Worm (Caenorhabditis elegans) whole organism, young adult: ENCODE measurements around the gene B0228.1.
A peak's percentile ranks its signal among the peaks of the same experiment; 100 is the strongest.

Source experiments
- B0035.1 ChIP-seq: sonication (generic microtip); optimal IDR thresholded peaks from 2 replicates; lab custom pipeline; 2016; ENCODE audit warnings: missing genetic modification characterization, mild to moderate bottlenecking, missing compliant biosample characterization, missing genotype, missing genetic modification reagents
- B0261.1 ChIP-seq: sonication (generic microtip); optimal IDR thresholded peaks from 2 replicates; lab custom pipeline; 2016; ENCODE audit warnings: mild to moderate bottlenecking, missing genetic modification characterization, moderate library complexity, missing compliant biosample characterization
- B0336.3 ChIP-seq: fragments of 200-800 bp; sonication (Bioruptor generic); IDR thresholded peaks from 2 replicates; pipeline ENCODE4 v1.3.6; 2022; ENCODE audit warnings: missing genetic modification characterization, missing compliant biosample characterization
- C17E4.6 ChIP-seq: fragments of 200-800 bp; sonication (Bioruptor generic); IDR thresholded peaks from 2 replicates; pipeline ENCODE4 v1.3.6; 2022; ENCODE audit warnings: missing genetic modification reagents, missing genetic modification characterization, missing compliant biosample characterization
- F23B12.7 ChIP-seq: sonication (generic microtip); optimal IDR thresholded peaks from 2 replicates; lab custom pipeline; 2017; ENCODE audit warnings: missing genetic modification characterization, mild to moderate bottlenecking, missing compliant biosample characterization, antibody characterized with exemption, moderate library complexity; ENCODE audit not compliant: insufficient read depth
- F33H1.4 ChIP-seq: fragments of 200-800 bp; sonication (Bioruptor generic); IDR thresholded peaks from 2 replicates; pipeline ENCODE4 v1.3.6; 2022; ENCODE audit warnings: missing genetic modification reagents, missing genetic modification characterization, missing compliant biosample characterization
- Y67H2A.10 ChIP-seq: fragments of 200-800 bp; sonication (Bioruptor generic); conservative IDR thresholded peaks from 2 replicates; pipeline ENCODE4 v1.3.6; 2022; ENCODE audit warnings: missing genetic modification reagents, missing genetic modification characterization, missing compliant biosample characterization
- ZK185.1 ChIP-seq: sonication (generic microtip); optimal IDR thresholded peaks from 2 replicates; lab custom pipeline; 2016; ENCODE audit warnings: mild to moderate bottlenecking, missing genetic modification characterization, missing compliant biosample characterization; ENCODE audit not compliant: poor library complexity, severe bottlenecking
- ama-1 ChIP-seq, 3 experiments: fragments of 150-350 bp in 1 of 3; sonication (generic microtip) in 2 of 3; optimal IDR thresholded peaks; 2 replicates each; lab custom pipeline; 2014 to 2018; ENCODE audit warnings: missing biosample characterization in 2 of 3, missing genetic modification characterization in 2 of 3, missing genetic modification reagents in 2 of 3
- atf-7 ChIP-seq: sonication (generic microtip); optimal IDR thresholded peaks from 2 replicates; lab custom pipeline; 2017; ENCODE audit warnings: mild to moderate bottlenecking, missing genetic modification characterization, missing compliant biosample characterization
- attf-5 ChIP-seq: fragments of 200-800 bp; sonication (Bioruptor generic); optimal IDR thresholded peaks from 2 replicates; lab custom pipeline; 2018; ENCODE audit warnings: mild to moderate bottlenecking, missing genetic modification characterization, missing compliant biosample characterization
- bed-1 ChIP-seq: fragments of 200-800 bp; sonication (Bioruptor generic); IDR thresholded peaks from 2 replicates; pipeline ENCODE4 v1.3.6; 2022; ENCODE audit warnings: missing genetic modification reagents, missing genetic modification characterization, missing compliant biosample characterization
- bed-2 ChIP-seq: fragments of 200-800 bp; sonication (Bioruptor generic); IDR thresholded peaks from 2 replicates; pipeline ENCODE4 v1.3.6; 2022; ENCODE audit warnings: missing genetic modification reagents, missing genetic modification characterization, missing compliant biosample characterization
- cebp-1 ChIP-seq, 2 experiments: fragments of 200-800 bp in 1 of 2; sonication (Bioruptor generic) in 1 of 2; sonication (generic microtip) in 1 of 2; IDR thresholded peaks in 1 of 2; optimal IDR thresholded peaks in 1 of 2; 2 replicates each; pipeline versions ENCODE4 v1.3.6 to Lab custom; 2017 to 2022; ENCODE audit warnings: missing compliant biosample characterization in 2 of 2, missing genetic modification characterization in 2 of 2, mild to moderate bottlenecking in 1 of 2, missing genetic modification reagents in 1 of 2, moderate library complexity in 1 of 2
- ceh-27 ChIP-seq: fragments of 200-800 bp; sonication (Bioruptor generic); optimal IDR thresholded peaks from 2 replicates; lab custom pipeline; 2018; ENCODE audit warnings: mild to moderate bottlenecking, missing genetic modification characterization, moderate library complexity, missing compliant biosample characterization
- ceh-40 ChIP-seq: fragments of 200-800 bp; sonication (Bioruptor generic); IDR thresholded peaks from 2 replicates; pipeline ENCODE4 v1.3.6; 2022; ENCODE audit warnings: missing genetic modification characterization, missing compliant biosample characterization
- chd-7 ChIP-seq: sonication (generic microtip); optimal IDR thresholded peaks from 2 replicates; lab custom pipeline; 2016; ENCODE audit warnings: mild to moderate bottlenecking, missing genetic modification characterization, moderate library complexity, missing compliant biosample characterization
- dox-1 ChIP-seq: fragments of 200-800 bp; sonication (Bioruptor generic); IDR thresholded peaks from 2 replicates; pipeline ENCODE4 v1.3.6; 2022; ENCODE audit warnings: missing genetic modification reagents, missing genetic modification characterization, missing compliant biosample characterization
- dpl-1 ChIP-seq: fragments of 150-350 bp; optimal IDR thresholded peaks from 2 replicates; lab custom pipeline; 2014; ENCODE audit warnings: missing biosample characterization, missing genetic modification reagents, missing genetic modification characterization
- fkh-3 ChIP-seq: sonication (generic microtip); optimal IDR thresholded peaks from 2 replicates; lab custom pipeline; 2016; ENCODE audit warnings: mild to moderate bottlenecking, missing genetic modification characterization, missing compliant biosample characterization
- hmg-1.2 ChIP-seq: fragments of 200-800 bp; sonication (Bioruptor generic); IDR thresholded peaks from 2 replicates; pipeline ENCODE4 v1.3.6; 2022; ENCODE audit warnings: missing genetic modification reagents, missing genetic modification characterization, missing compliant biosample characterization
- hmg-20 ChIP-seq: fragments of 200-800 bp; sonication (Bioruptor generic); IDR thresholded peaks from 2 replicates; pipeline ENCODE4 v1.3.6; 2022; ENCODE audit warnings: missing genetic modification reagents, missing genetic modification characterization, missing compliant biosample characterization
- let-607 ChIP-seq, 2 experiments: fragments of 200-800 bp in 1 of 2; sonication (Bioruptor generic) in 1 of 2; sonication (generic microtip) in 1 of 2; optimal IDR thresholded peaks; 2 replicates each; lab custom pipeline; 2016 to 2018; ENCODE audit warnings: mild to moderate bottlenecking in 2 of 2, missing compliant biosample characterization in 2 of 2, missing genetic modification characterization in 2 of 2, moderate library complexity in 2 of 2, missing genotype in 1 of 2
- lir-1 ChIP-seq: fragments of 200-800 bp; sonication (Bioruptor generic); conservative IDR thresholded peaks from 2 replicates; pipeline ENCODE4 v1.3.6; 2022; ENCODE audit warnings: missing genetic modification reagents, missing genetic modification characterization, missing compliant biosample characterization
- lsl-1 ChIP-seq: fragments of 200-800 bp; sonication (Bioruptor generic); optimal IDR thresholded peaks from 2 replicates; lab custom pipeline; 2018; ENCODE audit warnings: mild to moderate bottlenecking, missing genetic modification characterization, moderate library complexity, missing compliant biosample characterization
- lsy-27 ChIP-seq: sonication (generic microtip); optimal IDR thresholded peaks from 2 replicates; lab custom pipeline; 2017; ENCODE audit warnings: missing genetic modification characterization, mild to moderate bottlenecking, missing compliant biosample characterization, antibody characterized with exemption, missing genotype, borderline replicate concordance; ENCODE audit not compliant: insufficient read depth
- madf-8 ChIP-seq: fragments of 200-800 bp; sonication (Bioruptor generic); conservative IDR thresholded peaks from 2 replicates; pipeline ENCODE4 v1.3.6; 2022; ENCODE audit warnings: missing genetic modification reagents, missing genetic modification characterization, missing compliant biosample characterization
- nfya-2 ChIP-seq: fragments of 200-800 bp; sonication (Bioruptor generic); IDR thresholded peaks from 2 replicates; pipeline ENCODE4 v1.3.6; 2022; ENCODE audit warnings: missing genetic modification reagents, missing genetic modification characterization, missing compliant biosample characterization
- nhr-80 ChIP-seq: sonication (generic microtip); optimal IDR thresholded peaks from 2 replicates; lab custom pipeline; 2016; ENCODE audit warnings: missing genetic modification characterization, missing compliant biosample characterization
- rcor-1 ChIP-seq: fragments of 200-800 bp; sonication (Bioruptor generic); IDR thresholded peaks from 2 replicates; pipeline ENCODE4 v1.3.6; 2022; ENCODE audit warnings: missing genetic modification reagents, missing genetic modification characterization, missing compliant biosample characterization
- rec-8 ChIP-seq, 2 experiments: sonication (generic microtip); optimal IDR thresholded peaks; 2 replicates each; lab custom pipeline; 2016; ENCODE audit warnings: mild to moderate bottlenecking in 2 of 2, missing genetic modification characterization in 2 of 2, missing genetic modification reagents in 2 of 2, missing genotype in 2 of 2, missing biosample characterization in 1 of 2, missing compliant biosample characterization in 1 of 2, moderate library complexity in 1 of 2
- sdz-38 ChIP-seq: sonication (generic microtip); optimal IDR thresholded peaks from 2 replicates; lab custom pipeline; 2016; ENCODE audit warnings: missing genotype, missing genetic modification characterization, missing compliant biosample characterization
- sea-2 ChIP-seq: fragments of 200-800 bp; sonication (Bioruptor generic); IDR thresholded peaks from 2 replicates; pipeline ENCODE4 v1.3.6; 2022; ENCODE audit warnings: missing genetic modification characterization, missing compliant biosample characterization
- snpc-1.3 ChIP-seq: sonication (generic microtip); optimal IDR thresholded peaks from 2 replicates; lab custom pipeline; 2017; ENCODE audit warnings: missing genetic modification characterization, mild to moderate bottlenecking, missing compliant biosample characterization, antibody characterized with exemption, moderate library complexity, missing genotype, missing genetic modification reagents; ENCODE audit not compliant: insufficient read depth
- snpc-3.4 ChIP-seq: sonication (generic microtip); optimal IDR thresholded peaks from 2 replicates; lab custom pipeline; 2017; ENCODE audit warnings: missing genetic modification characterization, mild to moderate bottlenecking, missing compliant biosample characterization, antibody characterized with exemption, moderate library complexity, missing genotype, missing genetic modification reagents
- snpc-4 ChIP-seq, 5 experiments: fragments of 150-350 bp in 1 of 5; sonication (generic microtip) in 4 of 5; optimal IDR thresholded peaks; 2 replicates each; lab custom pipeline; 2014 to 2018; ENCODE audit warnings: missing genetic modification characterization in 5 of 5, missing biosample characterization in 3 of 5, antibody characterized with exemption in 2 of 5, mild to moderate bottlenecking in 2 of 5, missing compliant biosample characterization in 2 of 5, missing genotype in 2 of 5, moderate library complexity in 2 of 5, missing genetic modification reagents in 1 of 5
- sptf-2 ChIP-seq: fragments of 200-800 bp; sonication (Bioruptor generic); optimal IDR thresholded peaks from 2 replicates; lab custom pipeline; 2018; ENCODE audit warnings: mild to moderate bottlenecking, missing genetic modification characterization, missing compliant biosample characterization
- tbp1 ChIP-seq: fragments of 200-800 bp; sonication (Bioruptor generic); optimal IDR thresholded peaks from 2 replicates; lab custom pipeline; 2018; ENCODE audit warnings: mild to moderate bottlenecking, missing genetic modification characterization, missing compliant biosample characterization
- unc-130 ChIP-seq: sonication (generic microtip); optimal IDR thresholded peaks from 2 replicates; lab custom pipeline; 2016; ENCODE audit warnings: missing genetic modification reagents, missing genetic modification characterization, missing compliant biosample characterization
- xnd-1 ChIP-seq: sonication (generic microtip); optimal IDR thresholded peaks from 2 replicates; lab custom pipeline; 2016; ENCODE audit warnings: missing genotype, missing genetic modification reagents, missing genetic modification characterization, missing compliant biosample characterization
- zim-3 ChIP-seq: sonication (generic microtip); optimal IDR thresholded peaks from 2 replicates; lab custom pipeline; 2017; ENCODE audit warnings: mild to moderate bottlenecking, missing genetic modification characterization, moderate library complexity, missing compliant biosample characterization
- ztf-25 ChIP-seq: fragments of 200-800 bp; sonication (Bioruptor generic); IDR thresholded peaks from 2 replicates; pipeline ENCODE4 v1.3.6; 2022; ENCODE audit warnings: missing genetic modification reagents, missing genetic modification characterization, missing compliant biosample characterization

The B0228.1 gene

DNA sequence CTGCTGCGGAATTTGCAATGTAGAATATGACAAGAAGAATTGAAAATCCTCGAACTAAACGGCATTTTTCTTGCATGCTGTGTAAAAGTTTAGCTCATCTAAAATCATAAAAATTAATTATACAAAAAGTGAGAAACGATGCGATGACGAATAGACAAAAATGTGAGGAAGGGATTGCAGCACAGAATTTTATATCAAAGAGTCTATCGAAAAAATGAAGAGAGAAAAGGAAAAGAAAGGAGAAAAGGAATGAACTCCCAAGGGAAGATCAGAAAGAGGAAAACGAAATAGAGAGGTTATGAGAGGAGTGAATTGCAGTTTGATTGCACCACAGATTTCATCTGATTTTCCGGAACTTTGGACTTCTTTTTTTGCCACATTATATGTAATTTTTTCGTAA, 39.1 kb downstream of the B0228.1 start, which contains the start of gene glr-4:
Gene glr-4, minus strand, starts transcription at position 101 of the 400 bp plus-strand sequence.
- TF ChIP-seq zim-3 (tag; lab: Kevin White, UChicago) (no peak), bed-1 (GFP tag; lab: Robert Waterston, UW) (no peak), tbp1 (GFP tag; lab: Kevin White, UChicago) (no peak), dpl-1 (no peak), bed-2 (GFP tag; lab: Robert Waterston, UW) (no peak), atf-7 (tag; lab: Kevin White, UChicago) (no peak), sdz-38 (tag; lab: Kevin White, UChicago) (no peak), cebp-1 (GFP tag; IDR thresholded peaks at IDR 0.05; lab: Robert Waterston, UW) (no peak), cebp-1 (tag; optimal IDR thresholded peaks at IDR 0.05; lab: Kevin White, UChicago) (no peak), attf-5 (GFP tag; lab: Kevin White, UChicago) (no peak), madf-8 (no peak), hmg-1.2 (GFP tag; lab: Robert Waterston, UW) (no peak), lir-1 (GFP tag; lab: Robert Waterston, UW) (no peak), sptf-2 (GFP tag; lab: Kevin White, UChicago) (no peak), ceh-27 (no peak), lsy-27 (no peak), ztf-25 (GFP tag; lab: Robert Waterston, UW) (no peak), xnd-1 (tag; lab: Kevin White, UChicago) (no peak)

ce11 chrII:7795299-7795698, 40.2 kb downstream of the B0228.1 start:
- no peak for TF ChIP-seq unc-130 (GFP tag; lab: Kevin White, UChicago)
- no peak for TF ChIP-seq fkh-3 (tag; lab: Kevin White, UChicago)
- no peak for TF ChIP-seq rec-8 (tag; optimal IDR thresholded peaks at IDR 0.05; lab: Kevin White, UChicago)
- TF ChIP-seq lsl-1 (GFP tag; lab: Kevin White, UChicago): no peak
- TF ChIP-seq rcor-1 (GFP tag; lab: Robert Waterston, UW): no peak
- TF ChIP-seq nfya-2: no peak
- TF ChIP-seq ama-1 (optimal IDR thresholded peaks at IDR 0.05; lab: Kevin White, UChicago): no peak
- no peak for TF ChIP-seq ama-1 (GFP tag; optimal IDR thresholded peaks at IDR 0.05; lab: Kevin White, UChicago)

DNA sequence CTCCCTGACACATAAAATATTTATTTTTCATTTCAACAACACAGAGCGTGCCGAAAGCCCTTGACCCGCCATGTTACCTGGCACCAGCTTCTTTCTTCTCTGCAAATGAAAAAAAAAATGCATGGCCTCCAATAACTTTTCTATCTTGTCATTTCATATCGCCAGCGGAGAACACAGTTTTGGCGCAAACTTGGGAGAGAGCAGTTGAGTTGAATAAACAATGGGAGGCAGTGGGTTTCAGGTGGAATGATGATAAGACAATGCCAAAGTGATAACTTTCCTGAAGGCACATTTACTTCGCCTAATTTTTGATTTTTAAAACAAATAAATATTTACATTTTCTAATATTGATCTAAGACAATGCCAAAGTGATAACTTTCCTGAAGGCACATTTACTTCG, 46.1 kb downstream of the B0228.1 start:
- TF ChIP-seq nhr-80 (tag; lab: Kevin White, UChicago): peak; percentile 57
- TF ChIP-seq B0336.3 (GFP tag; lab: Robert Waterston, UW): no peak
- no peak for TF ChIP-seq hmg-20 (GFP tag; lab: Robert Waterston, UW)
- no peak for TF ChIP-seq sea-2
- TF ChIP-seq B0261.1 (tag; lab: Kevin White, UChicago): no peak

DNA sequence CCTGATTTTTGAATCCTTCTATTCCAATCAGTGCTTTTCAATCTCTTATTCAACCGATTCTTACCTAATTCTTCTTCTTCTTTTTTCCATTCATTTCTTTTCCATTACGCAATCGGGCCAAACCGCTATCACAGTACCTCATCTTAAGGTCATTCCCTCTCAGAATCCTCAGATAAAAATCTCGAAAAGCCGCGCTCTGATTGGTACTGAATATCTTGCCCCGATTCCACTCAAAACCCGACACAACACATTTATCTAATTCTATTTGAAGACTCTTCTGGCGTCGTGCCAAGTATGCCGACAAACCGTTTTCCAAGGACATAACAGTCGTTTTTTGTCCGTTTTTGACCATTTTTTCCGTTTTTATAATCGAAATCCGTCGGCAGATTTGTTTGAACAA, 46.8 kb downstream of the B0228.1 start:
- TF ChIP-seq hmg-1.2 (GFP tag; lab: Robert Waterston, UW) (no peak), hmg-20 (GFP tag; lab: Robert Waterston, UW) (no peak), ZK185.1 (tag; lab: Kevin White, UChicago) (no peak), dox-1 (GFP tag; lab: Robert Waterston, UW) (no peak), F33H1.4 (GFP tag; lab: Robert Waterston, UW) (no peak), C17E4.6 (GFP tag; lab: Robert Waterston, UW) (no peak), snpc-4 (GFP tag; optimal IDR thresholded peaks at IDR 0.05; lab: Kevin White, UChicago) (no peak), snpc-4 (tag; optimal IDR thresholded peaks at IDR 0.05; lab: Kevin White, UChicago) (no peak), snpc-3.4 (tag; lab: Kevin White, UChicago) (no peak), Y67H2A.10 (GFP tag; lab: Robert Waterston, UW) (no peak), rec-8 (tag; optimal IDR thresholded peaks at IDR 0.05; lab: Kevin White, UChicago) (no peak), snpc-1.3 (tag; lab: Kevin White, UChicago) (no peak), F23B12.7 (tag; lab: Kevin White, UChicago) (no peak), B0035.1 (tag; lab: Kevin White, UChicago) (no peak), chd-7 (tag; lab: Kevin White, UChicago) (no peak), ceh-40 (GFP tag; lab: Robert Waterston, UW) (no peak), let-607 (tag; optimal IDR thresholded peaks at IDR 0.05; lab: Kevin White, UChicago) (no peak), lsl-1 (GFP tag; lab: Kevin White, UChicago) (no peak)
